Worm (Caenorhabditis elegans): ENCODE results near the gene clec-78.

DNA sequence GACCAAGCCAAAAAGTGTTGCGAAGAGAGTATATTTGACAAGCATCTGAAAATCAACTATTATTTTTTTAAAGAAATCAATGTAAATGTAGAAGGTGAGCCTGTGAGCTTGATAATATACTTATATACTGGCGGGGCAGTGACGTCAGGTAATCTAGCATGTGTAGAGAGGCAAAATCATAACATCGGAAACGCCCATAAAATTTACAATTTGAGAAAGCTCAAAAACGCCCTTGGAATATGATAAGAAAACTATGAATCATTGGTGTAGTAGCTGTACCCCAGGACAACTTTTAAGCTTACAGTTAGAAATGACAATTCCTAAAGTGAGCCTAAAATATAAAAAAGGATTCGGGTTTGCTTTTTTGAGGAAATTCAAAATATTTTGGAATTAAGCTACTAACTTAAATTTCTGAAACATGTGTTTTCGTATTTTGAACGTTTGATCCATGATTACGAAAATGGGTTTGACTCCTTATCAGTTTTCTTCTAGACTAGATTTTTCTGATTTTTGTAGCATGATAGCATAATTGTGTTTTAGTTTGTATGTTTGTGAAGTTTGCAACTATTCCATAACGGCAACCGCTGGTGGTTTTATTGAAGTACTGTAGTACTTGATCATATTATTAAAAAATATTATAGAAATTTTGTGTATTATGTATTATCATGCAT, 47.1 kb upstream of the clec-78 start, which contains the start of gene clec-174:
- TF ChIP-seq tbx-11 (GFP tag; IDR thresholded peaks at IDR 0.05) (no peak), ama-1 (optimal IDR thresholded peaks at IDR 0.05) (no peak), ceh-36 (tag; optimal IDR thresholded peaks at IDR 0.05) (no peak), hnd-1 (tag; optimal IDR thresholded peaks at IDR 0.05) (no peak), hmbx-1 (tag; optimal IDR thresholded peaks at IDR 0.05) (no peak), ceh-13 (GFP tag; optimal IDR thresholded peaks at IDR 0.05) (no peak), flt-1 (GFP tag; IDR thresholded peaks at IDR 0.05) (no peak), hmg-4 (GFP tag; optimal IDR thresholded peaks at IDR 0.05) (no peak), F13C5.2 (tag; optimal IDR thresholded peaks at IDR 0.05) (no peak), scrt-1 (GFP tag; IDR thresholded peaks at IDR 0.05) (no peak), tbx-37 (GFP tag; conservative IDR thresholded peaks at IDR 0.05) (no peak)
